Worm (Caenorhabditis elegans) whole organism, L2 larva: Measurements from ENCODE around the gene chtb-1.

Experiments used
- ama-1 ChIP-seq: fragments of 150-350 bp; optimal IDR thresholded peaks from 2 replicates; lab custom pipeline; 2018; ENCODE audit warnings: inconsistent platforms
- nhr-237 ChIP-seq: fragments of 150-350 bp; optimal IDR thresholded peaks from 2 replicates; lab custom pipeline; 2014; ENCODE audit warnings: missing biosample characterization, missing genetic modification characterization
- snpc-4 ChIP-seq: fragments of 150-350 bp; optimal IDR thresholded peaks from 2 replicates; lab custom pipeline; 2014; ENCODE audit warnings: missing biosample characterization, missing genetic modification characterization
- unc-62 ChIP-seq: fragments of 150-350 bp; optimal IDR thresholded peaks from 2 replicates; lab custom pipeline; 2014; ENCODE audit warnings: missing biosample characterization, missing genetic modification reagents, missing genetic modification characterization
- ztf-4 ChIP-seq: fragments of 150-350 bp; optimal IDR thresholded peaks from 2 replicates; lab custom pipeline; 2014; ENCODE audit warnings: missing biosample characterization, missing genetic modification characterization

DNA sequence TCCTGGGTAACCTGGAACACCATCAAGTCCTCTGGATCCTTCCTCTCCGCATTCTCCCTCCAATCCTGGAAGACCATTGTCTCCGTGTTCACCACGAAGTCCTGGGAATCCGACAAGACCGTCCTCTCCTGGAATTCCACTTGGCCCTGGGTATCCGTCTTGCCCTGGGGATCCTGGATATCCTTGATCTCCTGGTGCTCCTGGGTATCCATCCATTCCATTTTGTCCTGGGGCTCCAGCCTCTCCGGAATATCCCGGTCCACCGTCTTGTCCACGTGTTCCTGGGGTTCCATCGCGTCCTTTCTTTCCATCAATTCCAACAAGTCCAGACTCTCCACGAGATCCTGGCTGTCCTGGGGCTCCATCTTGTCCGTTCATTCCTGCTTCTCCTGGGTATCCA, 15.2 kb downstream of the chtb-1 start:
- no peak for TF ChIP-seq unc-62
- no peak for TF ChIP-seq ama-1 (lab: Kevin White, UChicago)
- TF ChIP-seq nhr-237 (tag; lab: Kevin White, UChicago): no peak
- no peak for TF ChIP-seq ztf-4 (tag; lab: Kevin White, UChicago)
- TF ChIP-seq snpc-4 (tag; lab: Kevin White, UChicago): no peak
